Fruit fly (Drosophila melanogaster) whole organism, embryonic: ENCODE results near the gene CG13360.
A peak's percentile ranks its signal among the peaks of the same experiment; 100 is the strongest.

ENCODE experiments used
- ATbp ChIP-seq: fragments of 200-800 bp; sonication (Bioruptor generic); optimal IDR thresholded peaks from 2 replicates; lab custom pipeline; 2017; ENCODE audit warnings: missing biosample characterization, mild to moderate bottlenecking, missing genetic modification characterization, missing genetic modification reagents
- BtbVII ChIP-seq: fragments of 200-800 bp; sonication (Bioruptor generic); optimal IDR thresholded peaks from 3 replicates; lab custom pipeline; 2017; ENCODE audit warnings: missing biosample characterization, mild to moderate bottlenecking, missing genetic modification characterization
- CG10565 ChIP-seq: fragments of 200-800 bp; sonication (Bioruptor generic); optimal IDR thresholded peaks from 3 replicates; lab custom pipeline; 2016; ENCODE audit warnings: missing biosample characterization, mild to moderate bottlenecking, missing genetic modification characterization
- CG10979 ChIP-seq: fragments of 200-800 bp; sonication (Bioruptor generic); optimal IDR thresholded peaks from 2 replicates; lab custom pipeline; 2018; ENCODE audit warnings: missing biosample characterization, mild to moderate bottlenecking, missing genetic modification characterization, moderate library complexity
- CG11247 ChIP-seq: fragments of 200-800 bp; sonication (Bioruptor generic); IDR thresholded peaks from 2 replicates; pipeline ENCODE4 v1.3.6; 2022; ENCODE audit warnings: missing biosample characterization, missing genetic modification characterization
- CG15514 ChIP-seq: fragments of 200-800 bp; sonication (Bioruptor generic); optimal IDR thresholded peaks from 3 replicates; lab custom pipeline; 2017; ENCODE audit warnings: missing biosample characterization, missing genetic modification characterization, mild to moderate bottlenecking, moderate library complexity, missing genetic modification reagents
- CG17568 ChIP-seq: fragments of 200-800 bp; sonication (Bioruptor generic); optimal IDR thresholded peaks from 2 replicates; lab custom pipeline; 2018; ENCODE audit warnings: missing biosample characterization, mild to moderate bottlenecking, missing genetic modification characterization, moderate library complexity
- CG18262 ChIP-seq: fragments of 200-800 bp; optimal IDR thresholded peaks from 3 replicates; lab custom pipeline; 2019; ENCODE audit warnings: missing biosample characterization, mild to moderate bottlenecking, missing genetic modification characterization, moderate library complexity
- CG18599 ChIP-seq: fragments of 200-800 bp; sonication (Bioruptor generic); optimal IDR thresholded peaks from 3 replicates; lab custom pipeline; 2017; ENCODE audit warnings: missing biosample characterization, missing genetic modification characterization, mild to moderate bottlenecking, moderate library complexity, missing genetic modification reagents
- CG2120 ChIP-seq: fragments of 200-800 bp; sonication (Bioruptor generic); optimal IDR thresholded peaks from 3 replicates; lab custom pipeline; 2016; ENCODE audit warnings: missing biosample characterization, missing genetic modification characterization
- CG2202 ChIP-seq: fragments of 200-800 bp; sonication (Bioruptor generic); optimal IDR thresholded peaks from 2 replicates; lab custom pipeline; 2018; ENCODE audit warnings: missing biosample characterization, mild to moderate bottlenecking, missing genetic modification characterization
- CG31388 ChIP-seq: fragments of 200-800 bp; sonication (Bioruptor generic); optimal IDR thresholded peaks from 2 replicates; lab custom pipeline; 2016; ENCODE audit warnings: missing biosample characterization, missing genetic modification characterization
- CG32767 ChIP-seq: fragments of 200-800 bp; sonication (Bioruptor generic); IDR thresholded peaks from 2 replicates; pipeline ENCODE4 v1.3.6; 2022; ENCODE audit warnings: missing biosample characterization, missing genetic modification characterization
- CG42726 ChIP-seq: fragments of 200-800 bp; sonication (Bioruptor generic); IDR thresholded peaks from 2 replicates; pipeline ENCODE4 v1.3.6; 2022; ENCODE audit warnings: missing biosample characterization, missing genetic modification characterization; ENCODE audit not compliant: partially characterized antibody
- CG6689 ChIP-seq: fragments of 200-800 bp; sonication (Bioruptor generic); IDR thresholded peaks from 2 replicates; pipeline ENCODE4 v1.3.6; 2022; ENCODE audit warnings: missing biosample characterization, missing genetic modification characterization
- CG7928 ChIP-seq: fragments of 200-800 bp; sonication (Bioruptor generic); optimal IDR thresholded peaks from 2 replicates; lab custom pipeline; 2017; ENCODE audit warnings: missing biosample characterization, mild to moderate bottlenecking, missing genetic modification characterization
- CTCF ChIP-seq: fragments of 200-800 bp; sonication (Bioruptor generic); optimal IDR thresholded peaks from 2 replicates; lab custom pipeline; 2017; ENCODE audit warnings: missing biosample characterization, mild to moderate bottlenecking, missing genetic modification characterization, moderate library complexity
- D19A ChIP-seq: fragments of 200-800 bp; optimal IDR thresholded peaks from 3 replicates; lab custom pipeline; 2019; ENCODE audit warnings: missing biosample characterization, mild to moderate bottlenecking, missing genetic modification characterization, moderate library complexity
- D19B ChIP-seq: fragments of 200-800 bp; sonication (Bioruptor generic); optimal IDR thresholded peaks from 2 replicates; lab custom pipeline; 2017; ENCODE audit warnings: missing biosample characterization, mild to moderate bottlenecking, missing genetic modification characterization
- Ets65A ChIP-seq: fragments of 200-800 bp; sonication (Bioruptor generic); peaks from one replicate; lab custom pipeline; 2016; ENCODE audit warnings: missing biosample characterization, missing genetic modification characterization
- HLH3B ChIP-seq: fragments of 200-800 bp; sonication (Bioruptor generic); IDR thresholded peaks from 2 replicates; pipeline ENCODE4 v1.3.6; 2022; ENCODE audit warnings: missing biosample characterization, missing genetic modification characterization
- MESR4 ChIP-seq: fragments of 200-800 bp; sonication (Bioruptor generic); optimal IDR thresholded peaks from 2 replicates; lab custom pipeline; 2018; ENCODE audit warnings: missing biosample characterization, mild to moderate bottlenecking, missing genetic modification characterization, moderate library complexity
- Med ChIP-seq: fragments of 200-800 bp; sonication (Bioruptor generic); peaks from one replicate; lab custom pipeline; 2016; ENCODE audit warnings: missing biosample characterization, missing genetic modification characterization, mild to moderate bottlenecking, inconsistent platforms, moderate library complexity
- Rx ChIP-seq: fragments of 200-800 bp; sonication (Bioruptor generic); IDR thresholded peaks from 2 replicates; pipeline ENCODE4 v1.3.6; 2022; ENCODE audit warnings: missing biosample characterization, missing genetic modification characterization
- Xbp1 ChIP-seq: fragments of 200-800 bp; sonication (Bioruptor generic); optimal IDR thresholded peaks from 3 replicates; lab custom pipeline; 2016; ENCODE audit warnings: missing biosample characterization, mild to moderate bottlenecking, missing genetic modification characterization
- bbx ChIP-seq: fragments of 200-800 bp; sonication (Bioruptor generic); IDR thresholded peaks from 2 replicates; pipeline ENCODE4 v1.3.6; 2022; ENCODE audit warnings: missing biosample characterization, missing genetic modification characterization; ENCODE audit not compliant: partially characterized antibody
- bsh ChIP-seq, 2 experiments: fragments of 200-800 bp; sonication (Bioruptor generic); optimal IDR thresholded peaks; 2 replicates each; lab custom pipeline; 2017 to 2018; ENCODE audit warnings: mild to moderate bottlenecking in 2 of 2, missing biosample characterization in 2 of 2, missing genetic modification characterization in 2 of 2, moderate library complexity in 1 of 2
- chinmo ChIP-seq: fragments of 200-800 bp; sonication (Bioruptor generic); IDR thresholded peaks from 4 replicates; pipeline ENCODE4 v1.3.6; 2022; ENCODE audit warnings: missing biosample characterization, missing genetic modification characterization; ENCODE audit not compliant: partially characterized antibody
- ci ChIP-seq: fragments of 200-800 bp; sonication (Bioruptor generic); IDR thresholded peaks from 3 replicates; pipeline ENCODE4 v1.3.6; 2022; ENCODE audit warnings: missing biosample characterization, missing genetic modification characterization
- cwo ChIP-seq: fragments of 200-800 bp; sonication (Bioruptor generic); optimal IDR thresholded peaks from 3 replicates; lab custom pipeline; 2017; ENCODE audit warnings: missing biosample characterization, missing genetic modification characterization, mild to moderate bottlenecking, moderate library complexity, missing genetic modification reagents
- dysf ChIP-seq: fragments of 200-800 bp; sonication (Bioruptor generic); IDR thresholded peaks from 3 replicates; pipeline ENCODE4 v1.3.6; 2022; ENCODE audit warnings: missing biosample characterization, missing genetic modification characterization
- gcm ChIP-seq: fragments of 200-800 bp; sonication (Bioruptor generic); optimal IDR thresholded peaks from 2 replicates; lab custom pipeline; 2019; ENCODE audit warnings: missing biosample characterization, mild to moderate bottlenecking, missing genetic modification characterization, moderate library complexity
- insv ChIP-seq, 2 experiments: fragments of 200-800 bp; sonication (Bioruptor generic); optimal IDR thresholded peaks; 3 replicates each; lab custom pipeline; 2016 to 2018; ENCODE audit warnings: missing biosample characterization in 2 of 2, missing genetic modification characterization in 2 of 2
- luna ChIP-seq: fragments of 200-800 bp; sonication (Bioruptor generic); optimal IDR thresholded peaks from 2 replicates; lab custom pipeline; 2016; ENCODE audit warnings: missing biosample characterization, missing genetic modification characterization
- nom ChIP-seq: fragments of 200-800 bp; sonication (Bioruptor generic); optimal IDR thresholded peaks from 2 replicates; lab custom pipeline; 2017; ENCODE audit warnings: missing biosample characterization, missing genetic modification characterization, mild to moderate bottlenecking, moderate library complexity, missing genetic modification reagents
- phol ChIP-seq: fragments of 200-800 bp; sonication (Bioruptor generic); optimal IDR thresholded peaks from 3 replicates; lab custom pipeline; 2018; ENCODE audit warnings: missing biosample characterization, mild to moderate bottlenecking, missing genetic modification characterization, moderate library complexity
- prd ChIP-seq, 3 experiments: fragments of >200 bp in 2 of 3; fragments of 200-800 bp in 1 of 3; sonication (Bioruptor generic) in 1 of 3; optimal IDR thresholded peaks in 2 of 3; IDR thresholded peaks in 1 of 3; 2 replicates in 2 of 3; 3 replicates in 1 of 3; pipeline versions ENCODE4 v1.3.6 to Lab custom; 2017 to 2022; ENCODE audit warnings: missing biosample characterization in 1 of 3, missing genetic modification characterization in 1 of 3
- row ChIP-seq: fragments of 200-800 bp; sonication (Bioruptor generic); IDR thresholded peaks from 3 replicates; pipeline ENCODE4 v1.3.6; 2022; ENCODE audit warnings: missing biosample characterization, missing genetic modification characterization
- sens ChIP-seq: fragments of 200-800 bp; sonication (Bioruptor generic); peaks from one replicate; lab custom pipeline; 2016; ENCODE audit warnings: missing biosample characterization, missing genetic modification characterization
- seq ChIP-seq: fragments of 200-800 bp; sonication (Bioruptor generic); IDR thresholded peaks from 2 replicates; pipeline ENCODE4 v1.3.6; 2022; ENCODE audit warnings: missing biosample characterization, missing genetic modification characterization
- sisA ChIP-seq: fragments of 200-800 bp; sonication (Bioruptor generic); IDR thresholded peaks from 2 replicates; pipeline ENCODE4 v1.3.6; 2022; ENCODE audit warnings: missing biosample characterization, missing genetic modification characterization
- vvl ChIP-seq: fragments of 200-800 bp; sonication (Bioruptor generic); IDR thresholded peaks from 2 replicates; pipeline ENCODE4 v1.3.6; 2022; ENCODE audit warnings: missing biosample characterization, missing genetic modification characterization
- wor ChIP-seq: fragments of 200-800 bp; sonication (Bioruptor generic); IDR thresholded peaks from 2 replicates; pipeline ENCODE4 v1.3.6; 2022; ENCODE audit warnings: missing biosample characterization, missing genetic modification characterization
- z ChIP-seq: fragments of 200-800 bp; sonication (Bioruptor generic); IDR thresholded peaks from 3 replicates; pipeline ENCODE4 v1.3.6; 2022; ENCODE audit warnings: missing biosample characterization, missing genetic modification characterization
- zfh1 ChIP-seq: fragments of 200-800 bp; sonication (Bioruptor generic); IDR thresholded peaks from 3 replicates; pipeline ENCODE4 v1.3.6; 2022; ENCODE audit warnings: missing biosample characterization, missing genetic modification characterization

The CG13360 gene

dm6 chrX:739621-740216 lies 50.2 kb downstream of the CG13360 start:
- TF ChIP-seq ATbp (GFP tag; lab: Kevin White, UChicago): peak; percentile 7
- no peak for TF ChIP-seq Xbp1 (GFP tag; lab: Kevin White, UChicago)
- TF ChIP-seq CG18262 (tag; lab: Kevin White, UChicago): peak; percentile 26
- TF ChIP-seq CG15514 (GFP tag; lab: Kevin White, UChicago): no peak
- TF ChIP-seq bbx (GFP tag; lab: Robert Waterston, UW): no peak
- TF ChIP-seq insv (GFP tag; optimal IDR thresholded peaks at IDR 0.05; lab: Kevin White, UChicago): no peak
- TF ChIP-seq CG7928: no peak
- TF ChIP-seq gcm (GFP tag; lab: Kevin White, UChicago): peak; percentile 24
- TF ChIP-seq sens (GFP tag; lab: Kevin White, UChicago): peak; percentile 85
- TF ChIP-seq CG42726 (GFP tag; lab: Robert Waterston, UW): no peak
- TF ChIP-seq CG32767 (GFP tag; lab: Robert Waterston, UW): no peak
- no peak for TF ChIP-seq CG2202
- TF ChIP-seq CG11247 (GFP tag; lab: Robert Waterston, UW): no peak
- TF ChIP-seq D19B: peak; percentile 38
- TF ChIP-seq MESR4: no peak
- TF ChIP-seq phol (tag; lab: Kevin White, UChicago): no peak
- TF ChIP-seq CG2120: no peak
- no peak for TF ChIP-seq chinmo (GFP tag; lab: Robert Waterston, UW)
- 0 out of 3 replicates have a peak, but pooled peaks have one; percentile 20 for TF ChIP-seq zfh1 (GFP tag; lab: Robert Waterston, UW)
- TF ChIP-seq sisA (GFP tag; lab: Robert Waterston, UW): peak; percentile 28; the same call in 1 of the 2 replicates
- TF ChIP-seq CG31388 (GFP tag; lab: Kevin White, UChicago): no peak
- TF ChIP-seq luna: no peak
- no peak for TF ChIP-seq prd (optimal IDR thresholded peaks at IDR 0.05; lab: Kevin White, UChicago)
- TF ChIP-seq prd (GFP tag; IDR thresholded peaks at IDR 0.05; lab: Robert Waterston, UW): peak; percentile 35; the same call in 1 of the 3 replicates
- TF ChIP-seq vvl (GFP tag; lab: Robert Waterston, UW): peak; percentile 52; the same call in 1 of the 2 replicates
- TF ChIP-seq seq (GFP tag; lab: Robert Waterston, UW): no peak
- peak in 1 of 2 experiments; percentile 54 for TF ChIP-seq bsh (GFP tag; optimal IDR thresholded peaks at IDR 0.05; lab: Kevin White, UChicago)
- no peak for TF ChIP-seq HLH3B
- TF ChIP-seq ci (GFP tag; lab: Robert Waterston, UW): peak; percentile 23; the same call in 1 of the 3 replicates
- TF ChIP-seq Ets65A (GFP tag; lab: Kevin White, UChicago): peak; percentile 80
- TF ChIP-seq Med (GFP tag; lab: Kevin White, UChicago): peak; percentile 72
- TF ChIP-seq D19A: peak; percentile 2
- no peak for TF ChIP-seq z (GFP tag; lab: Robert Waterston, UW)
- no peak for TF ChIP-seq CG17568 (GFP tag; lab: Kevin White, UChicago)
- no peak for TF ChIP-seq CTCF (GFP tag; lab: Kevin White, UChicago)
- TF ChIP-seq BtbVII (GFP tag; lab: Kevin White, UChicago): no peak
- TF ChIP-seq nom (GFP tag; lab: Kevin White, UChicago): peak; percentile 66
- no peak for TF ChIP-seq dysf
- no peak for TF ChIP-seq Rx (GFP tag; lab: Robert Waterston, UW)
- peak; percentile 23 for TF ChIP-seq CG10979
- TF ChIP-seq CG10565 (GFP tag; lab: Kevin White, UChicago): no peak
- no peak for TF ChIP-seq cwo (GFP tag; lab: Kevin White, UChicago)
- peak; percentile 40; the same call in 2 of the 3 replicates for TF ChIP-seq row (GFP tag; lab: Robert Waterston, UW)
- peak; percentile 6 for TF ChIP-seq CG18599 (GFP tag; lab: Kevin White, UChicago)
- TF ChIP-seq wor: no peak
- 0 out of 2 replicates have a peak, but pooled peaks have one; percentile 5 for TF ChIP-seq CG6689
- TF ChIP-seq, all 482 proteins: peak for 19
